Worm (Caenorhabditis elegans): Measurements from ENCODE around the gene dpy-20.
A peak's percentile ranks its signal among the peaks of the same experiment; 100 is the strongest.

The dpy-20 gene

ce11 chrIV:11697514-11697913, 3.1 kb downstream of the dpy-20 start (continued):
- TF ChIP-seq unc-30 (tag; optimal IDR thresholded peaks at IDR 0.05): no peak

DNA sequence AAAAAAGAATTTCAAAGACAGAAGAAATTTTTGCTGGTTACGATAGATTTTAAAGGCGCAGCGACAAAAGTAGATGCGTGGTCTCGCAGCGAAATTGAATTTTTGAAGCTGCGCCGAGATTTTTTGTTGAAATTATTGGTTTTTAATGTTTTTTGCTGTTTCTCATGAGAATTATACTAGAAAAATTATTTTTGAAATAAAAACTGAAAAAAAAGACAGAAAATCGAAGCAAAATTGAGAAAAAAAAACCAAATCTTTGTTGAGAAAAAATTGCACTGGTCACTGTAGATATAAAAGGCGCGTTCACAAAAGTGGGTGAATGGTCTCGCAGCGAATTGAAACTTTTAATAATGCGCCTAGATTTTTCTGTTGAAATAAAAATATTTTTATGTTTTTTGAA, 5.0 kb downstream of the dpy-20 start:
- no peak for TF ChIP-seq nhr-12 (tag; optimal IDR thresholded peaks at IDR 0.05)
- no peak for TF ChIP-seq mab-9 (GFP tag; IDR thresholded peaks at IDR 0.05)
- no peak for TF ChIP-seq sptf-1 (tag; optimal IDR thresholded peaks at IDR 0.05)
- no peak for TF ChIP-seq ztf-11 (tag; optimal IDR thresholded peaks at IDR 0.05)
- no peak for TF ChIP-seq elt-2 (tag; optimal IDR thresholded peaks at IDR 0.05)
- no peak for TF ChIP-seq sox-4 (tag; optimal IDR thresholded peaks at IDR 0.05)
- TF ChIP-seq ceh-88 (GFP tag; IDR thresholded peaks at IDR 0.05): no peak
- TF ChIP-seq C04F5.9 (tag; optimal IDR thresholded peaks at IDR 0.05): no peak
- no peak for TF ChIP-seq dpl-1 (GFP tag; optimal IDR thresholded peaks at IDR 0.05)
- TF ChIP-seq zag-1 (tag; optimal IDR thresholded peaks at IDR 0.05): no peak
- no peak for TF ChIP-seq unc-86 (tag; optimal IDR thresholded peaks at IDR 0.05)
- TF ChIP-seq tbx-2 (tag; optimal IDR thresholded peaks at IDR 0.05): no peak
- no peak for TF ChIP-seq sup-37 (GFP tag; optimal IDR thresholded peaks at IDR 0.05)
- no peak for TF ChIP-seq ceh-8 (GFP tag; optimal IDR thresholded peaks at IDR 0.05)
- TF ChIP-seq skn-1 (tag; optimal IDR thresholded peaks at IDR 0.05): no peak
- no peak for TF ChIP-seq ets-5 (GFP tag; IDR thresholded peaks at IDR 0.05)

- TF ChIP-seq C34B4.2 (tag; optimal IDR thresholded peaks at IDR 0.05): no peak
Measured at ce11 chrIV:11694143-11694542, 6.5 kb downstream of the dpy-20 start, which contains the start of gene ZK792.7. ZK792.7 (plus strand) TSS chrIV:11694443.

- TF ChIP-seq ceh-8 (GFP tag; optimal IDR thresholded peaks at IDR 0.05): no peak
- no peak for TF ChIP-seq ceh-88 (GFP tag; IDR thresholded peaks at IDR 0.05)
- TF ChIP-seq nhr-20 (tag; optimal IDR thresholded peaks at IDR 0.05): no peak
- no peak for TF ChIP-seq F16B12.6 (tag; optimal IDR thresholded peaks at IDR 0.05)
- no peak for TF ChIP-seq ceh-82 (tag; optimal IDR thresholded peaks at IDR 0.05)
- TF ChIP-seq hlh-4 (tag; optimal IDR thresholded peaks at IDR 0.05): no peak
- no peak for TF ChIP-seq sptf-1 (tag; optimal IDR thresholded peaks at IDR 0.05)
- no peak for TF ChIP-seq nhr-47 (tag; optimal IDR thresholded peaks at IDR 0.05)
- no peak for TF ChIP-seq lin-39 (tag; optimal IDR thresholded peaks at IDR 0.05)
- no peak for TF ChIP-seq nhr-76 (tag; optimal IDR thresholded peaks at IDR 0.05)
Measured at ce11 chrIV:11693493-11693892, 7.2 kb downstream of the dpy-20 start, which contains the start of gene ZK792.12. ZK792.12 (plus strand) TSS chrIV:11693793.

DNA sequence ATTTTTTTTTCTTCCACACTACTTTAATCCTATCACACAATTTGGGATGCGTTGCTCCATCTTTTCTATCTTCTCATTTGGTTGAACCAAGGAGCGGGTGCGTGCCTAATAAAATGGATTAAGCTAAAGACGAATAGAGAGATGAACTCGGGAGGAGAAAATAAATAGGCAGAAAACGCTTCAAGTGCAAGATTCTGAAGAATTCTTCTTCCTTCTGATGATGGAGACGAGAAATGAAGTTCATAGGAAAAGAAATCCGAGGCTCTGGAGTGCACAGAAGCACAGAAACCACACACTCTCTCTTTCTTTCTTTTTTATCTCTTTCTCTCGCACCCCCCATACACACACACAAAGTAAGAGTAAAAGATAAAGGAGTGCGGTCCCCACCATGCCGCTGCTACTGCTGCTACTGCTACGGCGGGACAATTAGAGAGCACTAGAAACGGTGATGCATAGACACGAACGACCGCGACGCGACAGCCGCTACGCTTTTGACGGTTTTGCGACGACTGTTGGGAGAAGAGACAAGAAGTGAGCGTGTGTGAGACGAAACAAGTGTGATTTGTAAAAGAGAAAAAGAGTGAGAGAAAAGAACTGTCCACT, 8.5 kb downstream of the dpy-20 start:
- TF ChIP-seq aly-2 (tag; optimal IDR thresholded peaks at IDR 0.05) (no peak), ceh-63 (GFP tag; optimal IDR thresholded peaks at IDR 0.05) (no peak), C04F5.9 (tag; optimal IDR thresholded peaks at IDR 0.05) (no peak), zip-4 (GFP tag; optimal IDR thresholded peaks at IDR 0.05) (no peak), unc-62 (GFP tag; optimal IDR thresholded peaks at IDR 0.05) (no peak), hpl-2 (GFP tag; optimal IDR thresholded peaks at IDR 0.05) (no peak), egl-27 (tag; optimal IDR thresholded peaks at IDR 0.05) (peak in 1 of 2 experiments; percentile 72), rnt-1 (tag; optimal IDR thresholded peaks at IDR 0.05) (peak; percentile 80), pax-3 (tag; optimal IDR thresholded peaks at IDR 0.05) (no peak), F16B12.6 (tag; optimal IDR thresholded peaks at IDR 0.05) (no peak), snu-23 (GFP tag; optimal IDR thresholded peaks at IDR 0.05) (peak; percentile 88), lin-35 (GFP tag; optimal IDR thresholded peaks at IDR 0.05) (peak; percentile 57 to 82), ces-1 (GFP tag; optimal IDR thresholded peaks at IDR 0.05) (peak; percentile 88), skn-1 (tag; optimal IDR thresholded peaks at IDR 0.05) (peak; percentile 60), mef-2 (tag; optimal IDR thresholded peaks at IDR 0.05) (peak; percentile 9), nhr-76 (tag; optimal IDR thresholded peaks at IDR 0.05) (no peak), mep-1 (tag; optimal IDR thresholded peaks at IDR 0.05) (peak; percentile 80), xbp-1 (tag; optimal IDR thresholded peaks at IDR 0.05) (peak; percentile 64), C34B4.2 (tag; optimal IDR thresholded peaks at IDR 0.05) (no peak), C16A3.4 (tag; optimal IDR thresholded peaks at IDR 0.05) (peak; percentile 76), vab-15 (tag; optimal IDR thresholded peaks at IDR 0.05) (no peak), grh-1 (GFP tag; IDR thresholded peaks at IDR 0.05) (no peak), sptf-1 (tag; optimal IDR thresholded peaks at IDR 0.05) (no peak), ztf-4 (tag; optimal IDR thresholded peaks at IDR 0.05) (peak; percentile 22), nhr-85 (tag) (peak; percentile 86), swsn-7 (tag; optimal IDR thresholded peaks at IDR 0.05) (peak; percentile 74), dpl-1 (GFP tag; optimal IDR thresholded peaks at IDR 0.05) (peak; percentile 34 to 61 (median 48)), sup-37 (GFP tag; optimal IDR thresholded peaks at IDR 0.05) (no peak)
